Worm (Caenorhabditis elegans) whole organism, late embryonic: ENCODE results near the gene set-20.

Source experiments
- sox-4 ChIP-seq: sonication (generic microtip); optimal IDR thresholded peaks from 2 replicates; lab custom pipeline; 2017; ENCODE audit warnings: mild to moderate bottlenecking, missing genetic modification characterization, inconsistent platforms, missing compliant biosample characterization
- zip-5 ChIP-seq: sonication (generic microtip); optimal IDR thresholded peaks from 2 replicates; lab custom pipeline; 2016; ENCODE audit warnings: missing genetic modification characterization, missing compliant biosample characterization

DNA sequence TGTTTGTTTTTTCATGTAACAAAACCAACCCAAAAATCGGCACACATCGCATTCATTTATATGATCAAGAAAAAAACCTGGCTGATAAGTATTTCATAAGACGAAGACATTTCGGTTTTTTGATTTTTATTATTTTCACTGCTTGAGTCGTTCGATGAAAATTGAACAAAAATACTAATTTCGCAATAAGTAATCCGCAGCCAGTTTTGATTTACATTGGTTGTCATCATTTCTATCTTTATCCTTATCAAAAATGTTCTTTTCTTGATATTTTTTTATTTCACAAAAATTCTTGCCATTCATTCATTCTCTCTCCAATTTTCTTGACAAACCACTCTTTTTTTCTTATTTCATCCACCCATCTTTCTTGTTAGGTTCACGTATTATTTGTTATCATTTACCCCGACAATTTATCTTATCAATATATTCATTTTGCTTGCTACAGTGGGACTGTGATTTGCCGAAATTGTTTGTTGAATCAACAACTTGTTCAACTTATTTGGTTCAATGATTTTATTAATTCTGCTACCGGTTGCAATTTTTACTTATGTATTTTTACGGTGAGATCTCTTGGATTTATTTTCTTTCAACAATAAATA is 28.2 kb upstream of the set-20 start, which contains the start of gene cyp-43A1:
- TF ChIP-seq sox-4 (tag; lab: Kevin White, UChicago) = no peak
- TF ChIP-seq zip-5 (tag; lab: Kevin White, UChicago) = no peak
